Fruit fly (Drosophila melanogaster) whole organism, prepupa: ENCODE data around the gene CG33490.
A peak's percentile ranks its signal among the peaks of the same experiment; 100 is the strongest.

ENCODE experiments used
- Blimp-1 ChIP-seq: fragments of 200-800 bp; sonication (Bioruptor generic); optimal IDR thresholded peaks from 3 replicates; lab custom pipeline; 2017; ENCODE audit warnings: missing biosample characterization, missing genetic modification characterization, mild to moderate bottlenecking, moderate library complexity, missing genetic modification reagents
- CG11294 ChIP-seq: fragments of 200-800 bp; sonication (Bioruptor generic); IDR thresholded peaks from 2 replicates; pipeline ENCODE4 v1.3.6; 2022; ENCODE audit warnings: missing biosample characterization, missing genetic modification characterization
- CG11902 ChIP-seq: fragments of 200-800 bp; sonication (Bioruptor generic); optimal IDR thresholded peaks from 3 replicates; lab custom pipeline; 2016; ENCODE audit warnings: missing biosample characterization, missing genetic modification characterization
- CG15336 ChIP-seq: fragments of 200-800 bp; sonication (Bioruptor generic); IDR thresholded peaks from 2 replicates; pipeline ENCODE4 v1.3.6; 2022; ENCODE audit warnings: missing biosample characterization, missing genetic modification characterization
- CG16779 ChIP-seq: fragments of 200-800 bp; sonication (Bioruptor generic); optimal IDR thresholded peaks from 3 replicates; lab custom pipeline; 2017; ENCODE audit warnings: missing biosample characterization, mild to moderate bottlenecking, missing genetic modification characterization
- CG31627 ChIP-seq: fragments of 200-800 bp; sonication (Bioruptor generic); optimal IDR thresholded peaks from 3 replicates; lab custom pipeline; 2016; ENCODE audit warnings: missing biosample characterization, missing genetic modification characterization
- CG32006 ChIP-seq: fragments of 200-800 bp; sonication (Bioruptor generic); optimal IDR thresholded peaks from 3 replicates; lab custom pipeline; 2017; ENCODE audit warnings: missing biosample characterization, mild to moderate bottlenecking, missing genetic modification characterization
- CG34406 ChIP-seq: fragments of 200-800 bp; sonication (Bioruptor generic); optimal IDR thresholded peaks from 3 replicates; lab custom pipeline; 2016; ENCODE audit warnings: missing biosample characterization, missing genetic modification characterization
- CG4318 ChIP-seq: fragments of 200-800 bp; sonication (Bioruptor generic); optimal IDR thresholded peaks from 3 replicates; lab custom pipeline; 2017; ENCODE audit warnings: missing biosample characterization, mild to moderate bottlenecking, missing genetic modification characterization
- CG6163 ChIP-seq: fragments of 200-800 bp; sonication (Bioruptor generic); IDR thresholded peaks from 3 replicates; pipeline ENCODE4 v1.3.6; 2022; ENCODE audit warnings: missing biosample characterization, missing genetic modification characterization
- CG6276 ChIP-seq: fragments of 200-800 bp; sonication (Bioruptor generic); optimal IDR thresholded peaks from 2 replicates; lab custom pipeline; 2017; ENCODE audit warnings: missing biosample characterization, mild to moderate bottlenecking, missing genetic modification characterization
- CG6808 ChIP-seq: fragments of 200-800 bp; sonication (Bioruptor generic); optimal IDR thresholded peaks from 3 replicates; lab custom pipeline; 2017; ENCODE audit warnings: missing biosample characterization, missing genetic modification characterization, mild to moderate bottlenecking, moderate library complexity, missing genetic modification reagents
- CG8319 ChIP-seq: fragments of 200-800 bp; sonication (Bioruptor generic); optimal IDR thresholded peaks from 3 replicates; lab custom pipeline; 2016; ENCODE audit warnings: missing biosample characterization, missing genetic modification characterization
- CG8632 ChIP-seq: fragments of 200-800 bp; sonication (Bioruptor generic); optimal IDR thresholded peaks from 3 replicates; lab custom pipeline; 2016; ENCODE audit warnings: missing biosample characterization, missing genetic modification characterization
- Eip78C ChIP-seq: fragments of 200-800 bp; sonication (Bioruptor generic); peaks from one replicate; lab custom pipeline; 2016; ENCODE audit warnings: missing biosample characterization, missing genetic modification characterization
- Ets21C ChIP-seq: fragments of 200-800 bp; sonication (Bioruptor generic); optimal IDR thresholded peaks from 3 replicates; lab custom pipeline; 2016; ENCODE audit warnings: missing biosample characterization, missing genetic modification characterization
- Hr38 ChIP-seq: sonication (Bioruptor generic); optimal IDR thresholded peaks from 2 replicates; lab custom pipeline; 2016; ENCODE audit warnings: missing biosample characterization, missing genetic modification characterization
- Hr4 ChIP-seq: fragments of 200-800 bp; sonication (Bioruptor generic); optimal IDR thresholded peaks from 3 replicates; lab custom pipeline; 2016; ENCODE audit warnings: missing biosample characterization, missing genetic modification characterization
- Lpt ChIP-seq: fragments of 200-800 bp; sonication (Bioruptor generic); optimal IDR thresholded peaks from 3 replicates; lab custom pipeline; 2016; ENCODE audit warnings: missing biosample characterization, missing genetic modification characterization
- Smox ChIP-seq: fragments of 200-800 bp; sonication (Bioruptor generic); optimal IDR thresholded peaks from 3 replicates; lab custom pipeline; 2016; ENCODE audit warnings: missing biosample characterization, missing genetic modification characterization
- Sox102F ChIP-seq: fragments of 200-800 bp; sonication (Bioruptor generic); optimal IDR thresholded peaks from 2 replicates; lab custom pipeline; 2016; ENCODE audit warnings: missing biosample characterization, mild to moderate bottlenecking, missing genetic modification characterization
- Sox14 ChIP-seq: fragments of 200-800 bp; sonication (Bioruptor generic); optimal IDR thresholded peaks from 3 replicates; lab custom pipeline; 2016; ENCODE audit warnings: missing biosample characterization, missing genetic modification characterization
- achi ChIP-seq: fragments of 200-800 bp; sonication (Bioruptor generic); optimal IDR thresholded peaks from 3 replicates; lab custom pipeline; 2016; ENCODE audit warnings: missing biosample characterization, missing genetic modification characterization
- cyc ChIP-seq: fragments of 200-800 bp; sonication (Bioruptor generic); optimal IDR thresholded peaks from 3 replicates; lab custom pipeline; 2016; ENCODE audit warnings: missing biosample characterization, missing genetic modification characterization
- eg ChIP-seq: fragments of 200-800 bp; sonication (Bioruptor generic); IDR thresholded peaks from 3 replicates; pipeline ENCODE4 v1.3.6; 2022; ENCODE audit warnings: missing biosample characterization, missing genetic modification characterization
- esn ChIP-seq: fragments of 200-800 bp; sonication (Bioruptor generic); optimal IDR thresholded peaks from 2 replicates; lab custom pipeline; 2016; ENCODE audit warnings: missing biosample characterization, mild to moderate bottlenecking, missing genetic modification characterization, moderate library complexity
- fd85E ChIP-seq: fragments of 200-800 bp; sonication (Bioruptor generic); optimal IDR thresholded peaks from 3 replicates; lab custom pipeline; 2016; ENCODE audit warnings: missing biosample characterization, missing genetic modification characterization
- fkh ChIP-seq: fragments of 200-800 bp; sonication (Bioruptor generic); optimal IDR thresholded peaks from 3 replicates; lab custom pipeline; 2017; ENCODE audit warnings: missing biosample characterization, mild to moderate bottlenecking, missing genetic modification characterization, moderate library complexity
- salr ChIP-seq, 2 experiments: fragments of 200-800 bp; sonication (Bioruptor generic); optimal IDR thresholded peaks; 3 replicates each; lab custom pipeline; 2016 to 2018; ENCODE audit warnings: missing biosample characterization in 2 of 2, missing genetic modification characterization in 2 of 2, mild to moderate bottlenecking in 1 of 2
- ss ChIP-seq, 2 experiments: fragments of 200-800 bp; sonication (Bioruptor generic); optimal IDR thresholded peaks; 2 replicates in 1 of 2; 3 replicates in 1 of 2; lab custom pipeline; 2017 to 2018; ENCODE audit warnings: mild to moderate bottlenecking in 2 of 2, missing biosample characterization in 2 of 2, missing genetic modification characterization in 2 of 2, moderate library complexity in 1 of 2
- svp ChIP-seq: fragments of 200-800 bp; sonication (Bioruptor generic); peaks from one replicate; lab custom pipeline; 2016; ENCODE audit warnings: missing biosample characterization, missing genetic modification characterization
- vri ChIP-seq: fragments of 200-800 bp; sonication (Bioruptor generic); optimal IDR thresholded peaks from 3 replicates; lab custom pipeline; 2016; ENCODE audit warnings: missing biosample characterization, mild to moderate bottlenecking, missing genetic modification characterization

CG33490 gene

dm6 chr3L:11548009-11548408, 26.5 kb downstream of the CG33490 start:
- TF ChIP-seq eg (GFP tag; lab: Robert Waterston, UW) (no peak), Hr4 (GFP tag; lab: Kevin White, UChicago) (no peak), vri (GFP tag; lab: Kevin White, UChicago) (no peak), Lpt (GFP tag; lab: Kevin White, UChicago) (no peak), fd85E (GFP tag; lab: Kevin White, UChicago) (no peak), CG31627 (GFP tag; lab: Kevin White, UChicago) (no peak), ss (GFP tag; optimal IDR thresholded peaks at IDR 0.05; lab: Kevin White, UChicago) (no peak), CG11902 (GFP tag; lab: Kevin White, UChicago) (no peak), achi (GFP tag; lab: Kevin White, UChicago) (no peak), Smox (GFP tag; lab: Kevin White, UChicago) (no peak), CG11294 (GFP tag; lab: Robert Waterston, UW) (no peak), Sox14 (no peak), CG4318 (GFP tag; lab: Kevin White, UChicago) (no peak), CG16779 (tag; lab: Kevin White, UChicago) (no peak), CG6276 (GFP tag; lab: Kevin White, UChicago) (no peak), cyc (GFP tag; lab: Kevin White, UChicago) (no peak), CG8632 (GFP tag; lab: Kevin White, UChicago) (no peak)

dm6 chr3L:11547302-11547994, 27.0 kb downstream of the CG33490 start:
- no peak for TF ChIP-seq vri (GFP tag; lab: Kevin White, UChicago)
- no peak for TF ChIP-seq CG31627 (GFP tag; lab: Kevin White, UChicago)
- TF ChIP-seq CG6276 (GFP tag; lab: Kevin White, UChicago): peak; percentile 34
- peak; percentile 25 for TF ChIP-seq Eip78C
- no peak for TF ChIP-seq CG34406
- TF ChIP-seq, all 60 proteins: peak for 2

dm6 chr3L:11543681-11544299, 30.7 kb downstream of the CG33490 start:
- peak; percentile 58 for TF ChIP-seq svp (GFP tag; lab: Kevin White, UChicago)
- TF ChIP-seq achi (GFP tag; lab: Kevin White, UChicago): peak; percentile 22
- peak; percentile 10; the same call in 1 of the 3 replicates for TF ChIP-seq CG6163 (GFP tag; lab: Robert Waterston, UW)
- TF ChIP-seq CG15336 (GFP tag; lab: Robert Waterston, UW): no peak
- no peak for TF ChIP-seq CG8319 (GFP tag; lab: Kevin White, UChicago)
- no peak for TF ChIP-seq Hr38 (GFP tag; lab: Kevin White, UChicago)
- peak; percentile 12 for TF ChIP-seq CG6808 (GFP tag; lab: Kevin White, UChicago)
- peak; percentile 68 for TF ChIP-seq Blimp-1 (GFP tag; lab: Kevin White, UChicago)
- TF ChIP-seq ss (GFP tag; optimal IDR thresholded peaks at IDR 0.05; lab: Kevin White, UChicago): no peak
- peak; percentile 19 for TF ChIP-seq Sox102F
- peak; percentile 52 for TF ChIP-seq Eip78C
- TF ChIP-seq vri (GFP tag; lab: Kevin White, UChicago): peak; percentile 43
- TF ChIP-seq Ets21C (GFP tag; lab: Kevin White, UChicago): no peak
- no peak for TF ChIP-seq esn

dm6 chr3L:11542948-11543347, 31.5 kb downstream of the CG33490 start:
- peak; percentile 14 for TF ChIP-seq CG32006 (GFP tag; lab: Kevin White, UChicago)
- TF ChIP-seq Hr4 (GFP tag; lab: Kevin White, UChicago): peak; percentile 14
- peak; percentile 10 for TF ChIP-seq Eip78C
- no peak for TF ChIP-seq fkh (GFP tag; lab: Kevin White, UChicago)
- TF ChIP-seq salr (GFP tag; optimal IDR thresholded peaks at IDR 0.05; lab: Kevin White, UChicago): no peak
